Fruit fly (Drosophila melanogaster) whole organism, prepupa: Measurements from ENCODE around the gene crp.

Source experiments
- Blimp-1 ChIP-seq: fragments of 200-800 bp; sonication (Bioruptor generic); optimal IDR thresholded peaks from 3 replicates; lab custom pipeline; 2017; ENCODE audit warnings: missing biosample characterization, missing genetic modification characterization, mild to moderate bottlenecking, moderate library complexity, missing genetic modification reagents
- CG11762 ChIP-seq: fragments of 200-800 bp; sonication (Bioruptor generic); optimal IDR thresholded peaks from 3 replicates; lab custom pipeline; 2016; ENCODE audit warnings: missing biosample characterization, missing genetic modification characterization; ENCODE audit not compliant: insufficient read depth
- CG16779 ChIP-seq: fragments of 200-800 bp; sonication (Bioruptor generic); optimal IDR thresholded peaks from 3 replicates; lab custom pipeline; 2017; ENCODE audit warnings: missing biosample characterization, mild to moderate bottlenecking, missing genetic modification characterization
- CG3032 ChIP-seq: fragments of 200-800 bp; optimal IDR thresholded peaks from 2 replicates; lab custom pipeline; 2019; ENCODE audit warnings: missing biosample characterization, mild to moderate bottlenecking, missing genetic modification characterization, moderate library complexity
- CG6163 ChIP-seq: fragments of 200-800 bp; sonication (Bioruptor generic); IDR thresholded peaks from 3 replicates; pipeline ENCODE4 v1.3.6; 2022; ENCODE audit warnings: missing biosample characterization, missing genetic modification characterization
- CG6276 ChIP-seq: fragments of 200-800 bp; sonication (Bioruptor generic); optimal IDR thresholded peaks from 2 replicates; lab custom pipeline; 2017; ENCODE audit warnings: missing biosample characterization, mild to moderate bottlenecking, missing genetic modification characterization
- Eip78C ChIP-seq: fragments of 200-800 bp; sonication (Bioruptor generic); peaks from one replicate; lab custom pipeline; 2016; ENCODE audit warnings: missing biosample characterization, missing genetic modification characterization
- Gug ChIP-seq: fragments of 200-800 bp; sonication (Bioruptor generic); IDR thresholded peaks from 2 replicates; pipeline ENCODE4 v1.3.6; 2022; ENCODE audit warnings: missing biosample characterization, missing genetic modification characterization
- acj6 ChIP-seq: fragments of 200-800 bp; sonication (Bioruptor generic); optimal IDR thresholded peaks from 3 replicates; lab custom pipeline; 2016; ENCODE audit warnings: missing biosample characterization, missing genetic modification characterization
- fd85E ChIP-seq: fragments of 200-800 bp; sonication (Bioruptor generic); optimal IDR thresholded peaks from 3 replicates; lab custom pipeline; 2016; ENCODE audit warnings: missing biosample characterization, missing genetic modification characterization
- lz ChIP-seq: fragments of 200-800 bp; sonication (Bioruptor generic); optimal IDR thresholded peaks from 3 replicates; lab custom pipeline; 2016; ENCODE audit warnings: missing biosample characterization, missing genetic modification characterization

- TF ChIP-seq CG11762 (GFP tag; lab: Kevin White, UChicago), result no peak
- no peak for TF ChIP-seq CG16779 (tag; lab: Kevin White, UChicago)
- TF ChIP-seq acj6 (GFP tag; lab: Kevin White, UChicago), result no peak
- TF ChIP-seq CG6163 (GFP tag; lab: Robert Waterston, UW), result no peak
- TF ChIP-seq CG6276 (GFP tag; lab: Kevin White, UChicago), result no peak
- no peak for TF ChIP-seq fd85E
- TF ChIP-seq Eip78C (GFP tag; lab: Kevin White, UChicago), result peak; percentile 50
- TF ChIP-seq Gug, result no peak
- TF ChIP-seq lz (GFP tag; lab: Kevin White, UChicago), result no peak
- no peak for TF ChIP-seq CG3032 (tag; lab: Kevin White, UChicago)
- no peak for TF ChIP-seq Blimp-1 (GFP tag; lab: Kevin White, UChicago)
Observed at dm6 chr2L:16272730-16273129, 14.8 kb downstream of the crp start.
